Fruit fly (Drosophila melanogaster) whole organism, larva: ENCODE results near the gene Ziz.

Experiments
- noc ChIP-seq: fragments of 200-800 bp; sonication (Bioruptor generic); optimal IDR thresholded peaks from 3 replicates; lab custom pipeline; 2019; ENCODE audit warnings: missing biosample characterization, mild to moderate bottlenecking, missing genetic modification characterization, moderate library complexity

Ziz gene

dm6 chr2L:7526129-7526528 is 30.0 kb upstream of the Ziz start:
- no peak for TF ChIP-seq noc

DNA sequence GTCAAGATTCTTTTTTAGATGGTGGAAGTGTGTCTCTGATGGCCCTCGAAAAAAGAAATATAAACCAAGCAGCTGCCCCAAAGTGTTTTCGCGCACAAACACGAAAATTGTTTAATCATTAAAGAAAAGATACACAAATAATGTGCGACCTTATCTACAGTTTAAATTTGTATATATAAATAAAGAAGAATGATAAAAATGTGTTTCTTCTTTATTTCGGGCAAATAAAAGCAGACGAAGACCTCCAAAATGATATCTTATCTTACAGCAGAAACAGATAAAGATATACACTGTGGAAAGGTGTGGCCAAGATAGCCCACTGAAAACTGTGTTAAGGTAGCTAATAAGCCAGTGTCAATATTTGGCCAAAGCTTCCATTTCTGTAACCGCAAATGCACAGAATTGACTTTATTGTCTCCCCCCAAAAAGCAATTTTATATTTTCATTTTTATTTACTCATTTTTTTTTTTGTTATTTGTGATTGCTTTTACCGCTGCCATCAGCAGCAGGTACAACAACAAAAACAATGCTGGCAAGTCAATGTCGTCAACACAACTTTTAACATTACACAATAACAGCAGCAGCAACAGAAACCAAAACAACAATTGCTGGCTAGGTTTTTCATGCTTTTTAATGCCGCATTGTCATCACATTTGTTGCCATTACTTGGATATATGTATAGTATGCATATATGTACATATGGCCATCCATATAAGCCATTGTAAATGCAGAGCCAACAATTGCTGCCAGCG is 29.2 kb upstream of the Ziz start:
- TF ChIP-seq noc: peak; percentile 3

DNA sequence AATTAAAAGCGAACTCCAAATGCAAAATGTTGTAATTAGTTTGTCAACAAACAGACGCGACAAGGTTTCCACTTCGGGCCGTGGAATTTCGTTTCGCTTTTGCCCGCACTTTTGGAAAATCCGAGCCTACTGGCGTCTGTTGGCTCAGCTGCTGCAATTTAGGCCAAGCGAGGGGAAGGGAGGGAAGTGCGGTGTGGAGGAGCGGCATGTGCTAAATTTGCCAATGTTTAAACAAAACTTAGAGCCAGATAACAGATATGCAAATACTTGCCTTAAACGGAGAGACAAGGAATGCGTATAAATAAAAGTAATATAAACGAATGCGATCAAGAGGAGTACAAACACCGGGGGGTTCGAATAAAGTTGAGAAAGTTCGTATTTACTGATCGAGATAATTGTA is 27.5 kb upstream of the Ziz start:
- no peak for TF ChIP-seq noc

dm6 chr2L:7522737-7523136 is 26.6 kb upstream of the Ziz start:
- no peak for TF ChIP-seq noc

DNA sequence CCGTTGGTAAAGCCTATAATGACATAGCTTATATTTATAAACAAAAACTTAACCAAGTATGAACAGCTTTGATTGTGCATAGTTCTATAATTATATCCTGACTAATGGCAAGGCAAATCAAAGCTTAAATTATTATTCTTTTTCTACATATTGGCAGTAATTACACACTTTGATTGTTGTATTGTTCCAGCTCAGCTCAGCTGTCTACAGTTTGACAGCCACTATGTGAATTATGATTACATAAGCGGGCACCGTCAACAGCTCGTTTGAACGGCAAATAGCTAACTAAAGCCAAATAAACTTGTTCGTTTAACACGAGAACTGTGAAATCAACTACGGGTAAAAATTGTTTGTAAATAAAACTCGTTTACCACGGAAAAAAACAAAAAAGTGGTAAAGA is 25.5 kb upstream of the Ziz start:
- TF ChIP-seq noc: no peak

DNA sequence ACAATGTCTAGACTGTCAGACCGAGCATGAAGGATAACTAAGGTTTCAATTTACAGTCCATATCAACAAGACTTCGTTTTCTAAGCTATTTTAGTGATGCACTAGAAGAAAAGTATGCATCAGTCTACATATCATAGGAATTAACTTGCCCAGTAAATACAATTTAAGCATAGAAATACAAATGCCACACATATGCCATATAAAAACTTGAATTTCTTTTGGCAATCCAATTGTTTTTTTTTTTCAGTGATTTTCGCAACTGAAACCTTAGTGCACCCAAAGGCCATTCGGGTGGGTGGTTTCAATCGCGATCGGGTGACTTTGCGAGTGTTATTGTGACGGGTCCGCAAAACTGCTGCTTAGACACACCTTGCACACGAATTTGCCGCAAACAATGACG is 24.5 kb upstream of the Ziz start:
- no peak for TF ChIP-seq noc

DNA sequence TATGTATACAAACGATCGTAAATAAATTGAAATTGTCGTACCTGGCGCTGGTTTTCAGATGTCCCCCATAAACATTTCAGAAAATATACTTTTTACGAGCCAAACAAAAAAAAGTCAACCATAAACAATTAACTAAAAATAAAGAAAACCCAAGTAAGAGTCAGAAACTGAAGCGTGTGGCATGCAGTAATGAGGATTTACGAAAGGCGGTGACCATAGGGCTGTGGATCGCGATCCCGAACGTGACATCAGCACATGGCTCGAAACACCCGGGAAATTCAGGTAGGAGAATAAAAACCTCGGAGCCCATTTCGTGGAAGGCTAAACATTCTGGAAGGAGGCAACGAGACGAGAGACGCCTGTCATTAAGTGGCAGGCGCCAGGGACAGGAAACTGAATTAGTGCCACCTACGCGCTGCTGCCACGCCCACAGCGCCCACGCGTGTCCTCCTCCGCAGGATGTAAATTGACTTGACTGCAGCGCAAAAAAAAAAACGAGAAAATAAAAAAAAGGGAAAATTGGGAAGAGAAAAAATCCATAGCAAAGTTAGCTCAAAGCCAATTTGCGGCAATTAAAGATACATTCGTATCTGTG is 23.6 kb upstream of the Ziz start:
- no peak for TF ChIP-seq noc

dm6 chr2L:7518896-7519295 is 22.8 kb upstream of the Ziz start:
- no peak for TF ChIP-seq noc

- no peak for TF ChIP-seq noc
Observed at dm6 chr2L:7515396-7515795, 19.3 kb upstream of the Ziz start.

DNA sequence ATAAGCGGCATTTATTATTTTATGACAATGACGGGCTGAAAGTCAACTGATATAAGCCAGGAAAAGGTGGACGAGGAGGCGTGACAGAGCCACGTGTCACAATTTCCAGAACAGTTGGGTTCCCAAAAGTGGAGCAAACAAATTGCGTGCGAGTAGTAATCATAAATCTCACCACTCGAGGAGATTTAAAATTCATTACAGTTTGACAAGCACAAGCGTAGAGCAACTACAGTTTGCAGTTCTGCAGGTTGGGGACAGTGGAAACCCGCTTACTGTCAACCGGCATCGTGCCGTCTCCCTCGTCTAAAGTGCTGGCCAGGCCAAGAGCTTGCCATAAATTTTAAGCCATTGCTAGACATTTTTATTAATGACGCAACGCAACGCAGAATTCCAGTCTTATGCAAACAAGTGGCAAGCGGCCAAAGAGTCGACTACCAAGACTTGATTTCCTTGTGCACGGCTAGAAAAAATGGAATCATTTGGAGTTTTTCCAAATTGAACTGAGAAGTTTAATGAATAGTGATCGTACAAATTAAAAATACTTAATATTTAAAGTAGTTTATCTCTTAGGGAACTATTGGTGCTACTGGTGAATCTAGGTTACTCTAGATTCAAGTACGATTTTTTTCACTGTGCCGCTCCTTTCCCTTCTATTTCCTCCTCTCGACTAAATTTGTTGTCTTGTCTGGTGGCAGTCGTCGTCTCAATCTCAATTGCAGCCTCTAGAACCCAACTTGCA is 17.4 kb upstream of the Ziz start:
- TF ChIP-seq noc: no peak

- TF ChIP-seq noc: peak; percentile 16
Observed at dm6 chr2L:7512860-7513259, 16.8 kb upstream of the Ziz start.

DNA sequence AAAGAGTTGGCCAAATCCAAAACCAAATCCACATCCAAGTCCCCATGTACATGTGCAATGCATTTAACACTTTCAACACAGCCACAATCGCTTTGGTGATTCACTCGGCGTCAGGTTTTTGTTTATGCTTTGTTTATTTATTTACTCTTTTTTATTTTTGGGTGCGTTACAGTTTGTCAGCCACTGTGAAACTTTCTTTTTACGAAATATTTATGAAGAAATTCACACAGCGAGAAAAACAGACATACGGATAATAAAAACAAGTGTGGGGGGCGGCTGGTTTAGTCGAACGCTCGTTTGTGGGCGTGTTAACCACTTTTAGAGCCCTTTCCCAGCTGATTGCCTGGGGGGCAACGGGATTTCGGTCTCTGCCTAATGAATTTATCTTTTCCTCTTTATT is 12.8 kb upstream of the Ziz start:
- no peak for TF ChIP-seq noc

dm6 chr2L:7508463-7508862 is 12.4 kb upstream of the Ziz start:
- TF ChIP-seq noc: no peak

dm6 chr2L:7507447-7507846 is 11.3 kb upstream of the Ziz start:
- no peak for TF ChIP-seq noc

DNA sequence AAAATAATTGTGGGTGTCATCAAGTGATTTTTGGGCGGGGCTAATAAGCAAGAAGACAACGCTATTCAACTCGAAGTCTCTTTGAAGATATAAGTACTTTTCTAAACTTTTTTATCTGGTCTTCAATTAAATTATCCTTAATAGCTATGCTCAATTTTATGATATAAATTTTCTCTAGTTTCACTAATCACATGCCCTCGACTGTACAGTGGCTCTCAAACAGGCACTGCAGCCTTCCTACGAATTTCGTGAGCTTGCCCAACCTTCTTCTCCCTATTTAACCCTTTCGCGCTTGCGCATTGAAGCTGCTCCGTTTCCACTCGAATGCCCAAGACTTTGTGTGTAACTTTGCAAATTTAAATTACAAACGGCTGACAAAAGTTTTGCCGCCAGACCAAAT is 9.9 kb upstream of the Ziz start:
- TF ChIP-seq noc: no peak

DNA sequence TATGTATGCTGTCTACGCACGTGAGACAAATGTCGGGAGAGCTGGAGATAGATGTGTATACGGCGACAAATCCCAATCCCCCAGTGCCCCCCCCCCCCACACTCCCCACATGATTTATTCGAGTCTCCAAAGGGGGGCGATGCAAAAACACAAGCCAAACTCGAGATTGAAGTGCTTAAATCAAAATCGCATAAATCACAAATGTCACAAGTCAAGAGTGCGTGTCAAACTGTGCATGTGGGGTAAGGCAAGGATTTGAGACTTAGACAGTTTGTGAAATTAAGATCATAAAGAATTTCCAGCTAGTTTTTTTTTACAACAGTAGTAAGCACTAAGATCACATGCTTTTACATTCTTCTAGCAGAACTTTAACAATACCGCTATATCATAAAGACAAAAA is 8.4 kb upstream of the Ziz start:
- no peak for TF ChIP-seq noc

- TF ChIP-seq noc: no peak
Observed at dm6 chr2L:7503719-7504118, 7.6 kb upstream of the Ziz start.

dm6 chr2L:7501743-7502142 is 5.6 kb upstream of the Ziz start:
- TF ChIP-seq noc: no peak
